Fruit fly (Drosophila melanogaster): ENCODE results near the gene CG32686.
A peak's percentile ranks its signal among the peaks of the same experiment; 100 is the strongest.

The CG32686 gene

dm6 chrX:10365748-10366415, 9.2 kb downstream of the CG32686 start:
- TF ChIP-seq CG9705 (GFP tag; optimal IDR thresholded peaks at IDR 0.05) (no peak), OdsH (GFP tag; optimal IDR thresholded peaks at IDR 0.05) (no peak), Hnf4 (GFP tag; optimal IDR thresholded peaks at IDR 0.05) (no peak), Dfd (GFP tag; optimal IDR thresholded peaks at IDR 0.05) (no peak), Sp1 (GFP tag; optimal IDR thresholded peaks at IDR 0.05) (peak; percentile 54), Hr83 (GFP tag; optimal IDR thresholded peaks at IDR 0.05; ENCODE audit: poor library complexity, severe bottlenecking) (no peak), lola (GFP tag; optimal IDR thresholded peaks at IDR 0.05) (no peak), N (GFP tag; optimal IDR thresholded peaks at IDR 0.05) (no peak), dl (GFP tag; optimal IDR thresholded peaks at IDR 0.05; ENCODE audit: insufficient read depth in 1 of 2, partially characterized antibody in 2 of 2) (no peak), brk (GFP tag; optimal IDR thresholded peaks at IDR 0.05) (no peak), rgr (GFP tag; optimal IDR thresholded peaks at IDR 0.05) (no peak), CrebA (GFP tag; optimal IDR thresholded peaks at IDR 0.05; ENCODE audit: borderline replicate concordance) (no peak), Jra (GFP tag; optimal IDR thresholded peaks at IDR 0.05) (peak; percentile 9), tai (GFP tag; optimal IDR thresholded peaks at IDR 0.05) (no peak), HLH106 (tag; optimal IDR thresholded peaks at IDR 0.05) (peak; percentile 6), CG32264 (GFP tag; optimal IDR thresholded peaks at IDR 0.05) (no peak), Rel (GFP tag; optimal IDR thresholded peaks at IDR 0.05) (no peak), Rel (tag; optimal IDR thresholded peaks at IDR 0.05) (peak; percentile 57), Mio (GFP tag; optimal IDR thresholded peaks at IDR 0.05) (no peak), br (GFP tag; optimal IDR thresholded peaks at IDR 0.05) (no peak), fru (GFP tag; optimal IDR thresholded peaks at IDR 0.05) (peak; percentile 27), Myc (optimal IDR thresholded peaks at IDR 0.05) (no peak), foxo (GFP tag; optimal IDR thresholded peaks at IDR 0.05) (peak in 1 of 2 experiments; percentile 50), Vsx2 (GFP tag; optimal IDR thresholded peaks at IDR 0.05; ENCODE audit: partially characterized antibody) (no peak), Dif (GFP tag; optimal IDR thresholded peaks at IDR 0.05; ENCODE audit: partially characterized antibody) (no peak), Abd-B (GFP tag; optimal IDR thresholded peaks at IDR 0.05) (no peak), h (GFP tag; optimal IDR thresholded peaks at IDR 0.05) (peak; percentile 49), psq (GFP tag; optimal IDR thresholded peaks at IDR 0.05) (peak; percentile 7), GATAd (GFP tag; optimal IDR thresholded peaks at IDR 0.05) (no peak)

- TF ChIP-seq Hr78 (GFP tag; optimal IDR thresholded peaks at IDR 0.05) (no peak), foxo (GFP tag; optimal IDR thresholded peaks at IDR 0.05) (peak in 1 of 2 experiments; percentile 13), psq (GFP tag; optimal IDR thresholded peaks at IDR 0.05) (peak; percentile 11), Dif (GFP tag; optimal IDR thresholded peaks at IDR 0.05; ENCODE audit: partially characterized antibody) (no peak), br (GFP tag; optimal IDR thresholded peaks at IDR 0.05) (peak; percentile 46), Jra (GFP tag; optimal IDR thresholded peaks at IDR 0.05) (peak; percentile 52), Hr83 (GFP tag; optimal IDR thresholded peaks at IDR 0.05; ENCODE audit: poor library complexity, severe bottlenecking) (peak; percentile 0), fru (GFP tag; optimal IDR thresholded peaks at IDR 0.05) (peak; percentile 29), h (GFP tag; optimal IDR thresholded peaks at IDR 0.05) (peak; percentile 45), OdsH (GFP tag; optimal IDR thresholded peaks at IDR 0.05) (no peak)
Observed at dm6 chrX:10364556-10365227, 10.4 kb downstream of the CG32686 start.

- TF ChIP-seq HLH106 (tag; optimal IDR thresholded peaks at IDR 0.05) (peak; percentile 29), tai (GFP tag; optimal IDR thresholded peaks at IDR 0.05) (no peak), CrebA (GFP tag; optimal IDR thresholded peaks at IDR 0.05; ENCODE audit: borderline replicate concordance) (no peak), OdsH (GFP tag; optimal IDR thresholded peaks at IDR 0.05) (peak; percentile 33), fru (GFP tag; optimal IDR thresholded peaks at IDR 0.05) (peak; percentile 74), ey (GFP tag; optimal IDR thresholded peaks at IDR 0.05) (peak; percentile 46), dl (GFP tag; optimal IDR thresholded peaks at IDR 0.05; ENCODE audit: insufficient read depth in 1 of 2, partially characterized antibody in 2 of 2) (no peak), Hr83 (GFP tag; optimal IDR thresholded peaks at IDR 0.05; ENCODE audit: poor library complexity, severe bottlenecking) (no peak), rgr (GFP tag; optimal IDR thresholded peaks at IDR 0.05) (peak; percentile 54), h (GFP tag; optimal IDR thresholded peaks at IDR 0.05) (peak; percentile 62), GATAd (GFP tag; optimal IDR thresholded peaks at IDR 0.05) (no peak), dmrt93B (GFP tag; optimal IDR thresholded peaks at IDR 0.05) (peak; percentile 26), woc (GFP tag; optimal IDR thresholded peaks at IDR 0.05) (peak; percentile 5), lola (GFP tag; optimal IDR thresholded peaks at IDR 0.05) (no peak), psq (GFP tag; optimal IDR thresholded peaks at IDR 0.05) (peak; percentile 40), Rel (GFP tag; optimal IDR thresholded peaks at IDR 0.05) (no peak), Rel (tag; optimal IDR thresholded peaks at IDR 0.05) (no peak), N (GFP tag; optimal IDR thresholded peaks at IDR 0.05) (no peak), Hr78 (GFP tag; optimal IDR thresholded peaks at IDR 0.05) (no peak), sv (GFP tag; optimal IDR thresholded peaks at IDR 0.05) (peak; percentile 37), sage (GFP tag; optimal IDR thresholded peaks at IDR 0.05) (no peak), brk (GFP tag; optimal IDR thresholded peaks at IDR 0.05) (no peak), CG9705 (GFP tag; optimal IDR thresholded peaks at IDR 0.05) (no peak), Dif (GFP tag; optimal IDR thresholded peaks at IDR 0.05; ENCODE audit: partially characterized antibody) (no peak), foxo (GFP tag; optimal IDR thresholded peaks at IDR 0.05) (peak in 1 of 2 experiments; percentile 69), Sp1 (GFP tag; optimal IDR thresholded peaks at IDR 0.05) (peak; percentile 51), Hnf4 (GFP tag; optimal IDR thresholded peaks at IDR 0.05) (no peak), usp (GFP tag; optimal IDR thresholded peaks at IDR 0.05) (no peak), Myc (optimal IDR thresholded peaks at IDR 0.05) (no peak), Dfd (GFP tag; optimal IDR thresholded peaks at IDR 0.05) (no peak), br (GFP tag; optimal IDR thresholded peaks at IDR 0.05) (peak; percentile 49)
Observed at dm6 chrX:10362557-10363366, 12.4 kb downstream of the CG32686 start.

All from whole organism, wandering third instar larva.